Fruit fly (Drosophila melanogaster) whole organism, pupa: ENCODE measurements around the gene Smox.

Experiments used
- CG12605 ChIP-seq: fragments of 200-800 bp; sonication (Bioruptor generic); IDR thresholded peaks from 2 replicates; pipeline ENCODE4 v1.3.6; 2022; ENCODE audit warnings: missing biosample characterization, missing genetic modification characterization
- CG14655 ChIP-seq: fragments of 200-800 bp; sonication (Bioruptor generic); optimal IDR thresholded peaks from 3 replicates; lab custom pipeline; 2017; ENCODE audit warnings: mild to moderate bottlenecking, missing biosample characterization, missing genetic modification reagents, missing genetic modification characterization
- CG17806 ChIP-seq: fragments of 200-800 bp; sonication (Bioruptor generic); optimal IDR thresholded peaks from 2 replicates; lab custom pipeline; 2018; ENCODE audit warnings: missing biosample characterization, mild to moderate bottlenecking, missing genetic modification characterization, moderate library complexity
- CG4496 ChIP-seq: fragments of 200-800 bp; sonication (Bioruptor generic); IDR thresholded peaks from 3 replicates; pipeline ENCODE4 v1.3.6; 2022; ENCODE audit warnings: missing biosample characterization, missing genetic modification characterization

- TF ChIP-seq CG12605 (GFP tag; lab: Robert Waterston, UW) (no peak), CG14655 (GFP tag; lab: Kevin White, UChicago) (no peak), CG4496 (GFP tag; lab: Robert Waterston, UW) (no peak), CG17806 (tag; lab: Kevin White, UChicago) (no peak)
Observed at dm6 chrX:8162692-8163091, 20.6 kb upstream of the Smox start, which contains the start of gene CG10761.
